Worm (Caenorhabditis elegans) whole organism, midembryonic: ENCODE data around the gene attf-2.

Experiments
- T22C8.4 ChIP-seq: fragments of 200-800 bp; sonication (Bioruptor generic); IDR thresholded peaks from 2 replicates; pipeline ENCODE4 v1.3.6; 2022; ENCODE audit warnings: missing genetic modification characterization, missing compliant biosample characterization
- cog-1 ChIP-seq: sonication (generic microtip); optimal IDR thresholded peaks from 2 replicates; lab custom pipeline; 2016; ENCODE audit warnings: missing genetic modification characterization, missing compliant biosample characterization
- flt-1 ChIP-seq: fragments of 200-800 bp; sonication (Bioruptor generic); IDR thresholded peaks from 2 replicates; pipeline ENCODE4 v1.3.6; 2022; ENCODE audit warnings: missing genetic modification characterization, missing compliant biosample characterization
- klf-2 ChIP-seq: fragments of 200-800 bp; sonication (Bioruptor generic); conservative IDR thresholded peaks from 2 replicates; pipeline ENCODE4 v1.3.6; 2022; ENCODE audit warnings: missing genetic modification reagents, missing genetic modification characterization, missing compliant biosample characterization
- med-1 ChIP-seq: sonication (generic microtip); optimal IDR thresholded peaks from 2 replicates; lab custom pipeline; 2017; ENCODE audit warnings: missing genetic modification characterization, mild to moderate bottlenecking, missing compliant biosample characterization, antibody characterized with exemption, missing genetic modification reagents; ENCODE audit not compliant: insufficient read depth
- ref-1 ChIP-seq: fragments of 200-800 bp; sonication (Bioruptor generic); conservative IDR thresholded peaks from 2 replicates; pipeline ENCODE4 v1.3.6; 2022; ENCODE audit warnings: missing genetic modification reagents, missing genetic modification characterization, missing compliant biosample characterization
- tab-1 ChIP-seq: fragments of 200-800 bp; sonication (Bioruptor generic); IDR thresholded peaks from 2 replicates; pipeline ENCODE4 v1.3.6; 2022; ENCODE audit warnings: missing genetic modification characterization, missing compliant biosample characterization
- ztf-23 ChIP-seq: fragments of 200-800 bp; sonication (Bioruptor generic); IDR thresholded peaks from 2 replicates; pipeline ENCODE4 v1.3.6; 2022; ENCODE audit warnings: missing genetic modification reagents, missing genetic modification characterization, missing compliant biosample characterization
- ztf-29 ChIP-seq: fragments of 200-800 bp; sonication (Bioruptor generic); IDR thresholded peaks from 2 replicates; pipeline ENCODE4 v1.3.6; 2022; ENCODE audit warnings: missing genetic modification reagents, missing genetic modification characterization, missing compliant biosample characterization

Gene attf-2

DNA sequence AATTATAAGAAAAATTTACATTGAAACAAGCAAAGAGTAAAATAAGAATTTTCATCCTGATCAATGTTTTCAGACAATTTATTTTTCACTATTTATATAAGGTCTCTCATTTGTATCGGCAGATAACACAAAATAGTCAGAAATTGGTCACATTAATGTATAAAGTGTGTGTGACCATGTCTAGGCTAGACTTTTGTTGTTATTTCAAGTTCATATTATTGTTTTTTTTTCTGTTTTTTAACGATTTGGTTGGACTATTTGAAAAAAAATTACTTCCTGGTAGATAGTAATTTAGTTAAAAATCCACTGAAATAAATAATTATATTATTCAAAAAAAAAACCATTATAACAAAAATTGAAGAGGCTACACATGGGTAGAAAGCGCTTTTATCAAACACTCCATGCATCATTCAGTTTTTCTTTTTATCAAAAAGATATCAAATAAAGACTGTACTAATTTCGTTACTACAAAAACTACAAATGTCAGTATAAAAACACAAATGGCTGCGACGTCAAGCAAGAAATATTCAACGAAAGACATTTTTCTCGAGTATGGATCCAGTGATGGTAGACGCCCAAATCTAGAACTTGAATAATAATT lies 50.6 kb downstream of the attf-2 start, which contains the start of gene ugt-37:
ugt-37 (minus strand) TSS at position 69 of the 601 bp plus-strand sequence.
- TF ChIP-seq med-1, result no peak
- TF ChIP-seq ref-1 (GFP tag; lab: Robert Waterston, UW), result no peak
- no peak for TF ChIP-seq flt-1 (GFP tag; lab: Robert Waterston, UW)
- no peak for TF ChIP-seq ztf-29 (GFP tag; lab: Robert Waterston, UW)
- no peak for TF ChIP-seq ztf-23 (GFP tag; lab: Robert Waterston, UW)
- no peak for TF ChIP-seq tab-1 (GFP tag; lab: Robert Waterston, UW)
- TF ChIP-seq klf-2 (GFP tag; lab: Robert Waterston, UW), result no peak
- TF ChIP-seq T22C8.4 (GFP tag; lab: Robert Waterston, UW), result no peak
- no peak for TF ChIP-seq cog-1 (tag; lab: Kevin White, UChicago)
